In the genomic region with DNA sequence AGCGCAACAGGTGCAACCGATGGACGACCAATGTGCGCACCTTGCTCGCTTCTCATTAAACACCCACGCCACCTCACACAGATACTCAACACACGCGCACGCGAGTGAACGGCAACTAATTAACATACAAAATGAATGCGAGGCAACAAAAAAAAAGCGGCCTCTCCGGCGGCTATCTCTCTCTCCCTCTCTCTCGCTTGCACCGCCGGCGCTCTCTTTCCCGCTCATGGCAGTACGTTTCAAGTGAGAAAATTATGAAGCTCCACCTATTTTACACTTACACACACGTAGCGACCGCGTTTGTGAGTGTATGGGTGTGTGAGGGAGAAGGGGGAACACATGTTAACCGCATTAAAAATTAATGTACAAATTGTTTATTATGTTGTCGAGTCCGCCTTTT, we compare ENCODE assay signal across 1 fruit fly cellular context.
TF ChIP-seq lines count a peak whose summit lies in the region.

No protein-coding gene starts in this region.

TF ChIP-seq in whole organism, embryonic, 481 proteins besides CTCF, POLR2A, EP300 and RAD21 (continued from another document):
- TF ChIP-seq E2f1 (GFP tag; IDR thresholded peaks at IDR 0.05; lab: Robert Waterston, UW) (no peak), sc (optimal IDR thresholded peaks at IDR 0.05; lab: Kevin White, UChicago) (no peak), sc (GFP tag; optimal IDR thresholded peaks at IDR 0.05; lab: Kevin White, UChicago) (no peak), gt (GFP tag; IDR thresholded peaks at IDR 0.05; lab: Robert Waterston, UW) (no peak), GATAe (GFP tag; conservative IDR thresholded peaks at IDR 0.05; lab: Robert Waterston, UW) (no peak), cg (GFP tag; optimal IDR thresholded peaks at IDR 0.05; lab: Kevin White, UChicago) (peak; percentile 97), Dip3 (GFP tag; optimal IDR thresholded peaks at IDR 0.05; lab: Kevin White, UChicago) (no peak), tgo (GFP tag; IDR thresholded peaks at IDR 0.05; lab: Robert Waterston, UW) (no peak), CG6175 (GFP tag; IDR thresholded peaks at IDR 0.05; lab: Robert Waterston, UW) (no peak), Fer1 (GFP tag; optimal IDR thresholded peaks at IDR 0.05; lab: Kevin White, UChicago) (no peak), pan (optimal IDR thresholded peaks at IDR 0.05; lab: Kevin White, UChicago) (no peak), pan (GFP tag; optimal IDR thresholded peaks at IDR 0.05 in 1 of 2, IDR thresholded peaks at IDR 0.05 in 1 of 2) (no peak), sqz (GFP tag; optimal IDR thresholded peaks at IDR 0.05; lab: Kevin White, UChicago) (peak; percentile 99), Deaf1 (tag; optimal IDR thresholded peaks at IDR 0.05; lab: Kevin White, UChicago) (peak; percentile 44), nmo (GFP tag; optimal IDR thresholded peaks at IDR 0.05; lab: Kevin White, UChicago) (peak; percentile 42), pfk (GFP tag; optimal IDR thresholded peaks at IDR 0.05; lab: Kevin White, UChicago) (no peak), seq (GFP tag; IDR thresholded peaks at IDR 0.05; lab: Robert Waterston, UW) (peak; percentile 27; the same call in 1 of the 2 replicates), fd3F (GFP tag; optimal IDR thresholded peaks at IDR 0.05; lab: Kevin White, UChicago) (no peak), Mad (GFP tag; optimal IDR thresholded peaks at IDR 0.05; lab: Kevin White, UChicago) (no peak), CG1832 (GFP tag; optimal IDR thresholded peaks at IDR 0.05; lab: Kevin White, UChicago) (peak; percentile 92), tin (GFP tag; optimal IDR thresholded peaks at IDR 0.05; lab: Kevin White, UChicago) (no peak), CG11560 (tag; IDR thresholded peaks at IDR 0.05; lab: Robert Waterston, UW) (no peak), vvl (GFP tag; IDR thresholded peaks at IDR 0.05; lab: Robert Waterston, UW) (peak; percentile 95), CG14710 (tag; optimal IDR thresholded peaks at IDR 0.05; lab: Kevin White, UChicago) (no peak), bsh (GFP tag; optimal IDR thresholded peaks at IDR 0.05; lab: Kevin White, UChicago) (no peak), otp (GFP tag; IDR thresholded peaks at IDR 0.05; lab: Robert Waterston, UW) (peak; percentile 68; the same call in 1 of the 3 replicates), ci (GFP tag; IDR thresholded peaks at IDR 0.05; lab: Robert Waterston, UW) (0 out of 3 replicates have a peak, but pooled peaks have one; percentile 32), CG7556 (GFP tag; optimal IDR thresholded peaks at IDR 0.05; lab: Kevin White, UChicago) (no peak), Aef1 (GFP tag; IDR thresholded peaks at IDR 0.05; lab: Robert Waterston, UW) (peak; percentile 50; the same call in 2 of the 3 replicates), CG10321 (GFP tag; IDR thresholded peaks at IDR 0.05; lab: Robert Waterston, UW) (peak; percentile 86), kah (GFP tag; optimal IDR thresholded peaks at IDR 0.05; lab: Kevin White, UChicago) (peak; percentile 37), CG30020 (tag; optimal IDR thresholded peaks at IDR 0.05; lab: Kevin White, UChicago) (no peak), HLH54F (GFP tag; optimal IDR thresholded peaks at IDR 0.05; lab: Kevin White, UChicago) (no peak), crc (GFP tag; optimal IDR thresholded peaks at IDR 0.05; lab: Kevin White, UChicago) (no peak), pros (GFP tag; optimal IDR thresholded peaks at IDR 0.05; lab: Kevin White, UChicago) (peak; percentile 38), Trl (optimal IDR thresholded peaks at IDR 0.05; lab: Kevin White, UChicago) (peak; percentile 62 to 63), Trl (GFP tag; optimal IDR thresholded peaks at IDR 0.05; lab: Kevin White, UChicago) (no peak), hbn (GFP tag; IDR thresholded peaks at IDR 0.05; lab: Robert Waterston, UW; ENCODE audit: partially characterized antibody) (no peak), CG6272 (GFP tag; IDR thresholded peaks at IDR 0.05; lab: Robert Waterston, UW) (no peak), abd-A (tag; optimal IDR thresholded peaks at IDR 0.05; lab: Kevin White, UChicago) (peak; percentile 85), gsb-n (tag; optimal IDR thresholded peaks at IDR 0.05; lab: Kevin White, UChicago) (no peak), exex (tag; optimal IDR thresholded peaks at IDR 0.05; lab: Kevin White, UChicago) (no peak), Vsx1 (GFP tag; optimal IDR thresholded peaks at IDR 0.05; lab: Kevin White, UChicago) (peak; percentile 89), lmd (GFP tag; IDR thresholded peaks at IDR 0.05; lab: Robert Waterston, UW) (no peak), wdn (GFP tag; IDR thresholded peaks at IDR 0.05; lab: Robert Waterston, UW) (no peak), pum (GFP tag; optimal IDR thresholded peaks at IDR 0.05; lab: Kevin White, UChicago) (no peak), CG4854 (GFP tag; optimal IDR thresholded peaks at IDR 0.05; lab: Kevin White, UChicago) (no peak), wek (GFP tag; optimal IDR thresholded peaks at IDR 0.05; lab: Kevin White, UChicago) (no peak), Stat92E (GFP tag; optimal IDR thresholded peaks at IDR 0.05; lab: Kevin White, UChicago) (peak in 1 of 3 experiments; percentile 6), CG8478 (optimal IDR thresholded peaks at IDR 0.05; lab: Kevin White, UChicago) (peak; percentile 86), slp2 (GFP tag; optimal IDR thresholded peaks at IDR 0.05; lab: Kevin White, UChicago) (no peak), Nf-YA (GFP tag; IDR thresholded peaks at IDR 0.05; lab: Robert Waterston, UW) (peak; percentile 69), sna (GFP tag; IDR thresholded peaks at IDR 0.05; lab: Robert Waterston, UW; ENCODE audit: partially characterized antibody) (0 out of 2 replicates have a peak, but pooled peaks have one; percentile 12), CG10654 (GFP tag; optimal IDR thresholded peaks at IDR 0.05; lab: Kevin White, UChicago) (no peak), z (GFP tag; IDR thresholded peaks at IDR 0.05; lab: Robert Waterston, UW) (0 out of 3 replicates have a peak, but pooled peaks have one; percentile 5), CoRest (tag; optimal IDR thresholded peaks at IDR 0.05; lab: Kevin White, UChicago) (peak; percentile 56), emc (GFP tag; optimal IDR thresholded peaks at IDR 0.05; lab: Kevin White, UChicago) (no peak), scrt (GFP tag; optimal IDR thresholded peaks at IDR 0.05; lab: Kevin White, UChicago) (peak; percentile 5), kni (GFP tag; optimal IDR thresholded peaks at IDR 0.05; lab: Kevin White, UChicago) (no peak), Nf-YC (tag; optimal IDR thresholded peaks at IDR 0.05; lab: Kevin White, UChicago) (peak; percentile 97), CG6854 (GFP tag; optimal IDR thresholded peaks at IDR 0.05; lab: Kevin White, UChicago) (no peak), CG14014 (GFP tag; IDR thresholded peaks at IDR 0.05; lab: Robert Waterston, UW) (no peak), Jarid2 (GFP tag; optimal IDR thresholded peaks at IDR 0.05; lab: Kevin White, UChicago) (peak; percentile 47), yki (optimal IDR thresholded peaks at IDR 0.05; lab: Kevin White, UChicago) (peak; percentile 32), CG18262 (tag; optimal IDR thresholded peaks at IDR 0.05; lab: Kevin White, UChicago) (no peak), twi (tag; optimal IDR thresholded peaks at IDR 0.05; lab: Kevin White, UChicago) (peak; percentile 82), Oaz (GFP tag; IDR thresholded peaks at IDR 0.05; lab: Robert Waterston, UW) (no peak), CG15479 (GFP tag; optimal IDR thresholded peaks at IDR 0.05; lab: Kevin White, UChicago) (peak; percentile 52), CG8290 (GFP tag; optimal IDR thresholded peaks at IDR 0.05; lab: Kevin White, UChicago) (no peak), CG8290 (tag; optimal IDR thresholded peaks at IDR 0.05; lab: Kevin White, UChicago) (no peak), Nf-YB (GFP tag; optimal IDR thresholded peaks at IDR 0.05; lab: Kevin White, UChicago) (peak; percentile 98), CG11398 (GFP tag; optimal IDR thresholded peaks at IDR 0.05; lab: Kevin White, UChicago) (no peak), Adf1 (GFP tag; IDR thresholded peaks at IDR 0.05; lab: Robert Waterston, UW) (peak; percentile 29; the same call in 1 of the 2 replicates), Ets97D (GFP tag; optimal IDR thresholded peaks at IDR 0.05; lab: Kevin White, UChicago) (no peak), CG13287 (GFP tag; IDR thresholded peaks at IDR 0.05; lab: Robert Waterston, UW; ENCODE audit: partially characterized antibody) (peak; percentile 16; the same call in 1 of the 2 replicates), pb (GFP tag; optimal IDR thresholded peaks at IDR 0.05; lab: Kevin White, UChicago) (no peak), zen (tag; optimal IDR thresholded peaks at IDR 0.05; lab: Kevin White, UChicago) (peak; percentile 89), bbx (GFP tag; IDR thresholded peaks at IDR 0.05; lab: Robert Waterston, UW; ENCODE audit: partially characterized antibody) (no peak), CG10267 (tag; optimal IDR thresholded peaks at IDR 0.05; lab: Kevin White, UChicago) (no peak), CG7745 (tag; optimal IDR thresholded peaks at IDR 0.05; lab: Kevin White, UChicago) (peak; percentile 65), CG12219 (GFP tag; optimal IDR thresholded peaks at IDR 0.05; lab: Kevin White, UChicago) (no peak), crol (GFP tag; IDR thresholded peaks at IDR 0.05; lab: Robert Waterston, UW) (peak; percentile 65), CG17829 (tag; optimal IDR thresholded peaks at IDR 0.05; lab: Kevin White, UChicago) (no peak), mld (GFP tag; IDR thresholded peaks at IDR 0.05; lab: Robert Waterston, UW; ENCODE audit: partially characterized antibody) (no peak), chinmo (GFP tag; IDR thresholded peaks at IDR 0.05; lab: Robert Waterston, UW; ENCODE audit: partially characterized antibody) (no peak; the same call in 2 of the 4 replicates), wor (GFP tag; IDR thresholded peaks at IDR 0.05; lab: Robert Waterston, UW) (no peak), Lpt (GFP tag; optimal IDR thresholded peaks at IDR 0.05; lab: Kevin White, UChicago) (no peak), CG13775 (GFP tag; optimal IDR thresholded peaks at IDR 0.05; lab: Kevin White, UChicago) (no peak), Oli (tag; optimal IDR thresholded peaks at IDR 0.05; lab: Kevin White, UChicago) (no peak), Hr51 (GFP tag; optimal IDR thresholded peaks at IDR 0.05; lab: Kevin White, UChicago) (no peak), CG1792 (GFP tag; optimal IDR thresholded peaks at IDR 0.05; lab: Kevin White, UChicago) (no peak), gce (GFP tag; IDR thresholded peaks at IDR 0.05; lab: Robert Waterston, UW) (no peak), CG11723 (GFP tag; optimal IDR thresholded peaks at IDR 0.05; lab: Kevin White, UChicago) (no peak), eyg (GFP tag; optimal IDR thresholded peaks at IDR 0.05; lab: Kevin White, UChicago) (no peak)
